Worm (Caenorhabditis elegans) whole organism, L3 larva: ENCODE measurements around the gene msp-65.
"Not testable (repeated sequence)": the region's sequence is repeated elsewhere in the genome, so short reads cannot be mapped to it uniquely, and the experiment has no call there.

Experiments
- ZK546.5 ChIP-seq: sonication (generic microtip); optimal IDR thresholded peaks from 2 replicates; lab custom pipeline; 2017; ENCODE audit warnings: missing biosample characterization, missing genetic modification characterization
- ceh-16 ChIP-seq: sonication (generic microtip); optimal IDR thresholded peaks from 2 replicates; lab custom pipeline; 2017; ENCODE audit warnings: missing biosample characterization, missing genetic modification characterization
- ceh-28 ChIP-seq: fragments of 150-350 bp; optimal IDR thresholded peaks from 2 replicates; lab custom pipeline; 2014; ENCODE audit warnings: missing biosample characterization, missing genetic modification reagents, missing genetic modification characterization
- ceh-82 ChIP-seq: fragments of 150-350 bp; optimal IDR thresholded peaks from 2 replicates; lab custom pipeline; 2014; ENCODE audit warnings: missing biosample characterization, missing genetic modification characterization
- ceh-9 ChIP-seq: sonication (generic microtip); optimal IDR thresholded peaks from 2 replicates; lab custom pipeline; 2018; ENCODE audit warnings: missing biosample characterization, missing genetic modification characterization
- daf-12 ChIP-seq: fragments of 150-350 bp; optimal IDR thresholded peaks from 2 replicates; lab custom pipeline; 2014; ENCODE audit warnings: missing biosample characterization, missing genetic modification reagents, missing genetic modification characterization
- egl-27 ChIP-seq: sonication (generic microtip); optimal IDR thresholded peaks from 4 replicates; lab custom pipeline; 2017; ENCODE audit warnings: missing biosample characterization, missing genetic modification reagents, missing genetic modification characterization
- egl-5 ChIP-seq: fragments of 150-350 bp; optimal IDR thresholded peaks from 2 replicates; lab custom pipeline; 2017; ENCODE audit warnings: missing biosample characterization, missing genetic modification reagents, missing genetic modification characterization, inconsistent platforms
- elt-1 ChIP-seq: fragments of 150-350 bp; optimal IDR thresholded peaks from 2 replicates; lab custom pipeline; 2014; ENCODE audit warnings: missing biosample characterization, missing genetic modification characterization
- elt-2 ChIP-seq: sonication (generic microtip); optimal IDR thresholded peaks from 2 replicates; lab custom pipeline; 2016; ENCODE audit warnings: missing genetic modification reagents, mild to moderate bottlenecking, missing genetic modification characterization, missing compliant biosample characterization
- elt-3 ChIP-seq, 3 experiments: fragments of 150-350 bp in 1 of 3; sonication (generic microtip) in 2 of 3; optimal IDR thresholded peaks; 2 replicates in 2 of 3; 4 replicates in 1 of 3; lab custom pipeline; 2014 to 2017; ENCODE audit warnings: missing biosample characterization in 3 of 3, missing genetic modification characterization in 3 of 3
- fkh-2 ChIP-seq: fragments of 150-350 bp; optimal IDR thresholded peaks from 2 replicates; lab custom pipeline; 2014; ENCODE audit warnings: missing biosample characterization, missing genetic modification reagents, missing genetic modification characterization
- fos-1 ChIP-seq: fragments of 150-350 bp; optimal IDR thresholded peaks from 2 replicates; lab custom pipeline; 2014; ENCODE audit warnings: missing biosample characterization, missing genetic modification characterization
- jun-1 ChIP-seq: fragments of 150-350 bp; optimal IDR thresholded peaks from 2 replicates; lab custom pipeline; 2014; ENCODE audit warnings: missing biosample characterization, missing genetic modification reagents, missing genetic modification characterization
- lsy-12 ChIP-seq: sonication (generic microtip); optimal IDR thresholded peaks from 2 replicates; lab custom pipeline; 2016; ENCODE audit warnings: mild to moderate bottlenecking, missing genetic modification characterization, missing compliant biosample characterization
- mml-1 ChIP-seq: fragments of 150-350 bp; sonication (generic microtip); optimal IDR thresholded peaks from 3 replicates; lab custom pipeline; 2014; ENCODE audit warnings: missing biosample characterization, missing genetic modification characterization
- nfya-1 ChIP-seq: sonication (generic microtip); optimal IDR thresholded peaks from 2 replicates; lab custom pipeline; 2017; ENCODE audit warnings: missing genetic modification characterization, mild to moderate bottlenecking, missing compliant biosample characterization, antibody characterized with exemption, moderate library complexity; ENCODE audit not compliant: insufficient read depth
- nhr-12 ChIP-seq: fragments of 150-350 bp; optimal IDR thresholded peaks from 2 replicates; lab custom pipeline; 2014; ENCODE audit warnings: missing biosample characterization, missing genetic modification characterization
- nhr-23 ChIP-seq: fragments of 150-350 bp; optimal IDR thresholded peaks from 2 replicates; lab custom pipeline; 2014; ENCODE audit warnings: missing biosample characterization, missing genetic modification reagents, missing genetic modification characterization
- nhr-237 ChIP-seq: fragments of 150-350 bp; optimal IDR thresholded peaks from 2 replicates; lab custom pipeline; 2014; ENCODE audit warnings: missing biosample characterization, missing genetic modification characterization
- nhr-25 ChIP-seq: sonication (generic microtip); optimal IDR thresholded peaks from 2 replicates; lab custom pipeline; 2017; ENCODE audit warnings: missing biosample characterization, missing genetic modification characterization
- nhr-43 ChIP-seq: sonication (generic microtip); optimal IDR thresholded peaks from 2 replicates; lab custom pipeline; 2016; ENCODE audit warnings: mild to moderate bottlenecking, missing genetic modification characterization, missing compliant biosample characterization; ENCODE audit not compliant: poor library complexity, severe bottlenecking
- nhr-77 ChIP-seq: fragments of 150-350 bp; optimal IDR thresholded peaks from 2 replicates; lab custom pipeline; 2014; ENCODE audit warnings: missing biosample characterization, missing genetic modification characterization
- pha-4 ChIP-seq: fragments of 150-350 bp; optimal IDR thresholded peaks from 2 replicates; lab custom pipeline; 2014; ENCODE audit warnings: missing biosample characterization, missing genetic modification reagents, missing genetic modification characterization
- pqm-1 ChIP-seq: fragments of 150-350 bp; optimal IDR thresholded peaks from 2 replicates; lab custom pipeline; 2017; ENCODE audit warnings: missing biosample characterization, missing genetic modification characterization, inconsistent platforms
- sea-2 ChIP-seq: fragments of 150-350 bp; sonication (generic microtip); optimal IDR thresholded peaks from 4 replicates; lab custom pipeline; 2014; ENCODE audit warnings: missing biosample characterization, missing genetic modification reagents, missing genetic modification characterization
- snpc-4 ChIP-seq: fragments of 150-350 bp; optimal IDR thresholded peaks from 2 replicates; lab custom pipeline; 2014; ENCODE audit warnings: missing biosample characterization, missing genetic modification characterization
- tbx-2 ChIP-seq: sonication (generic microtip); optimal IDR thresholded peaks from 2 replicates; lab custom pipeline; 2016; ENCODE audit warnings: mild to moderate bottlenecking, missing genetic modification characterization, missing compliant biosample characterization
- unc-39 ChIP-seq: sonication (generic microtip); optimal IDR thresholded peaks from 4 replicates; lab custom pipeline; 2017; ENCODE audit warnings: missing biosample characterization, missing genetic modification characterization
- unc-62 ChIP-seq: fragments of 150-350 bp; sonication (generic microtip); optimal IDR thresholded peaks from 4 replicates; lab custom pipeline; 2014; ENCODE audit warnings: missing biosample characterization, missing genetic modification reagents, missing genetic modification characterization
- ztf-11 ChIP-seq: fragments of 150-350 bp; optimal IDR thresholded peaks from 2 replicates; lab custom pipeline; 2014; ENCODE audit warnings: missing biosample characterization, missing genetic modification characterization
- ztf-4 ChIP-seq: fragments of 150-350 bp; optimal IDR thresholded peaks from 2 replicates; lab custom pipeline; 2014; ENCODE audit warnings: missing biosample characterization, missing genetic modification characterization

msp-65 gene

ce11 chrIV:5303030-5303429 lies 13.3 kb upstream of the msp-65 start, which contains the start of gene ZK354.7:
ZK354.7 (minus strand) TSS chrIV:5303130.
- no peak for TF ChIP-seq ztf-4 (tag; lab: Kevin White, UChicago)
- no peak for TF ChIP-seq elt-3 (tag; optimal IDR thresholded peaks at IDR 0.05; lab: Kevin White, UChicago)
- no peak for TF ChIP-seq ceh-82 (tag; lab: Kevin White, UChicago)
- no peak for TF ChIP-seq ceh-16 (tag; lab: Kevin White, UChicago)
- TF ChIP-seq nhr-12 (tag; lab: Kevin White, UChicago), result no peak
- no peak for TF ChIP-seq nhr-77 (tag; lab: Kevin White, UChicago)

ce11 chrIV:5306040-5306439 lies 10.3 kb upstream of the msp-65 start, which contains the start of gene ZK354.8:
ZK354.8 (minus strand) TSS chrIV:5306140.
- TF ChIP-seq ztf-4 (tag; lab: Kevin White, UChicago), result no peak
- TF ChIP-seq sea-2 (GFP tag; lab: Kevin White, UChicago), result no peak
- TF ChIP-seq mml-1 (tag; lab: Kevin White, UChicago), result no peak
- TF ChIP-seq elt-2 (tag; lab: Kevin White, UChicago), result no peak
- no peak for TF ChIP-seq ceh-28 (tag; lab: Kevin White, UChicago)
- no peak for TF ChIP-seq ztf-11 (tag; lab: Kevin White, UChicago)
- TF ChIP-seq egl-5 (tag; lab: Kevin White, UChicago), result no peak
- no peak for TF ChIP-seq fkh-2 (tag; lab: Kevin White, UChicago)
- TF ChIP-seq egl-27 (tag; lab: Kevin White, UChicago), result no peak
- no peak for TF ChIP-seq jun-1 (tag; lab: Kevin White, UChicago)
- no peak for TF ChIP-seq ZK546.5 (tag; lab: Kevin White, UChicago)
- TF ChIP-seq ceh-16 (tag; lab: Kevin White, UChicago), result no peak
- no peak for TF ChIP-seq daf-12 (tag; lab: Kevin White, UChicago)
- no peak for TF ChIP-seq lsy-12
- no peak for TF ChIP-seq nhr-25
- no peak for TF ChIP-seq pha-4 (tag; lab: Kevin White, UChicago)
- TF ChIP-seq pqm-1 (tag; lab: Kevin White, UChicago), result no peak
- TF ChIP-seq unc-62, result no peak

ce11 chrIV:5308046-5308643 lies 8.2 kb upstream of the msp-65 start, which contains the start of the genes ZK354.9 and msp-58:
ZK354.9 (minus strand) TSS chrIV:5308146.
msp-58 (plus strand) TSS chrIV:5308593.
- not testable (repeated sequence) for TF ChIP-seq unc-39; nhr-43 (tag; lab: Kevin White, UChicago); nhr-237 (tag; lab: Kevin White, UChicago)

DNA sequence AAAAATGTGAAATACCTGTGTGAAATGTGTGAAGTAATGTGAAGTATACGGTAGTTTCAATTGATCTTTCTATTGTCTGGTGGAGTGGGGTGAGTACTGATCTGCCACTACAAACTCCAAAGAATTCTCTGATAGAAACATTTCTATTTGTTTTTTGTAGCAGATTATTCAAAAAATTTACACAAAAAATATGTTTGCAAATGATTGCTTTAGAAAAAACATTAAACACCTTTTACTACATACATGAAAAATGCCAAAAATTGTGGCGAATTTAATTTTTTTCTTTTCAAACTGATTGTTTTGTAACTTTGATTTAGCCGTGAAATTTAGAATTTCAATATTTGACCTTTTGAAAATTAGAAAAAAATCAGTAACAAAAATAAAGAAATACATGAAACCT lies 6.6 kb upstream of the msp-65 start, which contains the start of gene ZK354.3:
ZK354.3 (plus strand) TSS at position 301 of the 400 bp plus-strand sequence.
- no peak for TF ChIP-seq nhr-237 (tag; lab: Kevin White, UChicago)
- no peak for TF ChIP-seq unc-62

DNA sequence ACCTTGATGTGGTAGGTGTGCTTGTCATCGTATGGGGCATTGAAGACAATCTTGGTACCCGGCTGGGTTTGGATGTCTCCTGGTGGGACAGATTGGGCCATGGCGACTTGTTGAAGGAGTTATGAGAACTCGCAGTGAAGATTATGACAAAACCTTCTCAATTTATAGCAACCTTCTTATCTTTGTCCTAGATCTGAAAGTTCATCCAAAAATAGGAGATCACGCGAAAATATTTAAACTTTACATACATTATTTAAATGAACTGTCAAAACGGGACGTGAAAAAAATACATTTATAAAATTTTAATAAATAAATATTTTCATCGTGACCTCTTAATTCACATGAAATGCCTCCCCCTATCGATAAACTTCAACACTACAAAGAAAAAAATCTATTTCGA lies 3.3 kb upstream of the msp-65 start, which contains the start of the genes msp-59 and ZK354.2:
msp-59 (minus strand) TSS at position 101 of the 400 bp plus-strand sequence.
ZK354.2 (plus strand) TSS at position 395 of the 400 bp plus-strand sequence.
- TF ChIP-seq ceh-82 (tag; lab: Kevin White, UChicago); mml-1 (tag; lab: Kevin White, UChicago); lsy-12: not testable (repeated sequence)

DNA sequence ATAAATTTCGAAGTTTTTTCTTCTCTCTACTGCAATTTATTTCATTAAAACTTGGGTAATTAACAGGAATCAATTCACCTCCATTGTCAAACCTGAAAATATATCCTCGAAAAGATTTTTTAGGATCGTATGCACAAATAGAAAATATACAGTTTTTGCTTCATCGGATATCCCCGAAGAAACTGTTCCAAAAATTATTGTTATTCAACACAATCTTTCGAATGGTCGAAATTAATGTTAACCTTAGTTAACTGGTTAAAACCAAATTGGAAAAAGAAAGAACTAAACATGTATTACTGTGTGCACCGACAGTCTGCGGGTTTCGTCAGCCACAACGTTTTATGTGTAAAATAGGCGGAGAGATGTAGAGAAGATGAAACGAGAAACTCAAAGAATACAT lies 783 bp downstream of the msp-65 start:
- TF ChIP-seq nhr-23 (tag; lab: Kevin White, UChicago) (peak; percentile 37), fos-1 (tag; lab: Kevin White, UChicago) (peak; percentile 7), mml-1 (tag; lab: Kevin White, UChicago) (no peak), ceh-9 (tag; lab: Kevin White, UChicago) (no peak), nhr-12 (tag; lab: Kevin White, UChicago) (no peak), elt-2 (tag; lab: Kevin White, UChicago) (peak; percentile 24), ceh-28 (tag; lab: Kevin White, UChicago) (peak; percentile 24), snpc-4 (tag; lab: Kevin White, UChicago) (peak; percentile 95), nfya-1 (no peak), nhr-25 (peak; percentile 35), nhr-43 (tag; lab: Kevin White, UChicago) (peak; percentile 54), tbx-2 (tag; lab: Kevin White, UChicago) (no peak), elt-1 (tag; lab: Kevin White, UChicago) (no peak)
- TF ChIP-seq, all 47 proteins: peak for 7
